Worm (Caenorhabditis elegans): ENCODE measurements around the gene nlp-14.

- no peak for TF ChIP-seq nhr-237 (tag; optimal IDR thresholded peaks at IDR 0.05)
- no peak for TF ChIP-seq pha-4 (GFP tag; IDR thresholded peaks at IDR 0.05)
- TF ChIP-seq pha-4 (tag; optimal IDR thresholded peaks at IDR 0.05), result no peak
- TF ChIP-seq hmg-1.1 (GFP tag; IDR thresholded peaks at IDR 0.05), result no peak
Measured at ce11 chrX:8888835-8889234, 30.4 kb downstream of the nlp-14 start.
